Fruit fly (Drosophila melanogaster) whole organism, embryonic: ENCODE data around the gene wls.

ENCODE experiments used
- Asciz ChIP-seq: fragments of 200-800 bp; sonication (Bioruptor generic); optimal IDR thresholded peaks from 2 replicates; lab custom pipeline; 2017; ENCODE audit warnings: missing biosample characterization, mild to moderate bottlenecking, missing genetic modification characterization, missing genetic modification reagents
- Awh ChIP-seq: fragments of 200-800 bp; sonication (Bioruptor generic); IDR thresholded peaks from 2 replicates; pipeline ENCODE4, ENCODE4 v1.3.6; 2022; ENCODE audit warnings: missing biosample characterization, missing genetic modification characterization
- B-H2 ChIP-seq: fragments of 200-800 bp; sonication (Bioruptor generic); optimal IDR thresholded peaks from 2 replicates; lab custom pipeline; 2018; ENCODE audit warnings: missing biosample characterization, mild to moderate bottlenecking, missing genetic modification characterization
- CG11696 ChIP-seq: fragments of 200-800 bp; sonication (Bioruptor generic); IDR thresholded peaks from 2 replicates; pipeline ENCODE4 v1.3.6; 2022; ENCODE audit warnings: missing biosample characterization, missing genetic modification characterization
- CG12942 ChIP-seq: fragments of 200-800 bp; sonication (Bioruptor generic); optimal IDR thresholded peaks from 3 replicates; lab custom pipeline; 2016; ENCODE audit warnings: missing biosample characterization, missing genetic modification characterization
- CG14667 ChIP-seq: fragments of 200-800 bp; sonication (Bioruptor generic); IDR thresholded peaks from 2 replicates; pipeline ENCODE4 v1.3.6; 2022; ENCODE audit warnings: missing biosample characterization, missing genetic modification characterization
- CG18599 ChIP-seq: fragments of 200-800 bp; sonication (Bioruptor generic); optimal IDR thresholded peaks from 3 replicates; lab custom pipeline; 2017; ENCODE audit warnings: missing biosample characterization, missing genetic modification characterization, mild to moderate bottlenecking, moderate library complexity, missing genetic modification reagents
- CG2116 ChIP-seq: fragments of 200-800 bp; sonication (Bioruptor generic); optimal IDR thresholded peaks from 3 replicates; lab custom pipeline; 2018; ENCODE audit warnings: missing biosample characterization, mild to moderate bottlenecking, missing genetic modification characterization
- CG2199 ChIP-seq: fragments of 200-800 bp; sonication (Bioruptor generic); IDR thresholded peaks from 3 replicates; pipeline ENCODE4 v1.3.6; 2022; ENCODE audit warnings: missing biosample characterization, missing genetic modification characterization
- CG30020 ChIP-seq: fragments of 200-800 bp; optimal IDR thresholded peaks from 2 replicates; lab custom pipeline; 2019; ENCODE audit warnings: missing biosample characterization, mild to moderate bottlenecking, missing genetic modification characterization, moderate library complexity
- CG33213 ChIP-seq: fragments of 200-800 bp; sonication (Bioruptor generic); optimal IDR thresholded peaks from 3 replicates; lab custom pipeline; 2016; ENCODE audit warnings: missing biosample characterization, missing genetic modification characterization
- CG4328 ChIP-seq: fragments of 200-800 bp; sonication (Bioruptor generic); optimal IDR thresholded peaks from 3 replicates; lab custom pipeline; 2017; ENCODE audit warnings: missing biosample characterization, missing genetic modification reagents, missing genetic modification characterization
- CG4617 ChIP-seq: fragments of 200-800 bp; sonication (Bioruptor generic); optimal IDR thresholded peaks from 3 replicates; lab custom pipeline; 2016; ENCODE audit warnings: missing biosample characterization, missing genetic modification characterization, borderline replicate concordance
- CG4854 ChIP-seq: fragments of 200-800 bp; sonication (Bioruptor generic); optimal IDR thresholded peaks from 2 replicates; lab custom pipeline; 2016; ENCODE audit warnings: missing biosample characterization, missing genetic modification characterization, inconsistent platforms
- CG7839 ChIP-seq: fragments of 200-800 bp; sonication (Bioruptor generic); optimal IDR thresholded peaks from 3 replicates; lab custom pipeline; 2018; ENCODE audit warnings: missing biosample characterization, mild to moderate bottlenecking, missing genetic modification characterization, moderate library complexity
- CG7928 ChIP-seq: fragments of 200-800 bp; sonication (Bioruptor generic); optimal IDR thresholded peaks from 2 replicates; lab custom pipeline; 2017; ENCODE audit warnings: missing biosample characterization, mild to moderate bottlenecking, missing genetic modification characterization
- CG7987 ChIP-seq: fragments of 200-800 bp; sonication (Bioruptor generic); optimal IDR thresholded peaks from 2 replicates; lab custom pipeline; 2018; ENCODE audit warnings: missing biosample characterization, mild to moderate bottlenecking, missing genetic modification characterization, moderate library complexity
- CG8359 ChIP-seq: fragments of 200-800 bp; sonication (Bioruptor generic); optimal IDR thresholded peaks from 2 replicates; lab custom pipeline; 2017; ENCODE audit warnings: missing biosample characterization, mild to moderate bottlenecking, missing genetic modification characterization, borderline replicate concordance
- CG9437 ChIP-seq: fragments of 200-800 bp; sonication (Bioruptor generic); optimal IDR thresholded peaks from 2 replicates; lab custom pipeline; 2018; ENCODE audit warnings: missing biosample characterization, mild to moderate bottlenecking, missing genetic modification characterization
- CG9609 ChIP-seq: fragments of 200-800 bp; sonication (Bioruptor generic); optimal IDR thresholded peaks from 3 replicates; lab custom pipeline; 2016; ENCODE audit warnings: missing biosample characterization, missing genetic modification characterization
- Camta ChIP-seq: fragments of 200-800 bp; sonication (Bioruptor generic); optimal IDR thresholded peaks from 2 replicates; lab custom pipeline; 2016; ENCODE audit warnings: missing biosample characterization, missing genetic modification characterization
- Drgx ChIP-seq: fragments of 200-800 bp; sonication (Bioruptor generic); IDR thresholded peaks from 2 replicates; pipeline ENCODE4 v1.3.6; 2022; ENCODE audit warnings: missing biosample characterization, missing genetic modification characterization
- Ets97D ChIP-seq: fragments of 200-800 bp; sonication (Bioruptor generic); optimal IDR thresholded peaks from 3 replicates; lab custom pipeline; 2016; ENCODE audit warnings: missing biosample characterization, missing genetic modification characterization
- HLH54F ChIP-seq: fragments of 200-800 bp; sonication (Bioruptor generic); optimal IDR thresholded peaks from 3 replicates; lab custom pipeline; 2016; ENCODE audit warnings: missing biosample characterization, missing genetic modification characterization
- Hr39 ChIP-seq: fragments of >200 bp; optimal IDR thresholded peaks from 2 replicates; lab custom pipeline; 2017
- Kr ChIP-seq: fragments of 200-800 bp; sonication (Bioruptor generic); optimal IDR thresholded peaks from 2 replicates; lab custom pipeline; 2017; ENCODE audit warnings: missing biosample characterization, mild to moderate bottlenecking, missing genetic modification characterization
- Med ChIP-seq: fragments of 200-800 bp; sonication (Bioruptor generic); peaks from one replicate; lab custom pipeline; 2016; ENCODE audit warnings: missing biosample characterization, missing genetic modification characterization, mild to moderate bottlenecking, inconsistent platforms, moderate library complexity
- Neu2 ChIP-seq: fragments of 200-800 bp; sonication (Bioruptor generic); optimal IDR thresholded peaks from 3 replicates; lab custom pipeline; 2016; ENCODE audit warnings: missing biosample characterization, missing genetic modification characterization, borderline replicate concordance
- Nf-YB ChIP-seq: fragments of 200-800 bp; sonication (Bioruptor generic); optimal IDR thresholded peaks from 3 replicates; lab custom pipeline; 2019; ENCODE audit warnings: missing biosample characterization, mild to moderate bottlenecking, missing genetic modification characterization, moderate library complexity
- Rfx ChIP-seq: fragments of 200-800 bp; sonication (Bioruptor generic); IDR thresholded peaks from 2 replicates; pipeline ENCODE4 v1.3.6; 2022; ENCODE audit warnings: missing biosample characterization, missing genetic modification characterization
- Usf ChIP-seq: fragments of 200-800 bp; sonication (Bioruptor generic); optimal IDR thresholded peaks from 2 replicates; lab custom pipeline; 2017; ENCODE audit warnings: missing genotype, missing biosample characterization, missing genetic modification characterization
- bbx ChIP-seq: fragments of 200-800 bp; sonication (Bioruptor generic); IDR thresholded peaks from 2 replicates; pipeline ENCODE4 v1.3.6; 2022; ENCODE audit warnings: missing biosample characterization, missing genetic modification characterization; ENCODE audit not compliant: partially characterized antibody
- caup ChIP-seq: fragments of 200-800 bp; sonication (Bioruptor generic); optimal IDR thresholded peaks from 3 replicates; lab custom pipeline; 2017; ENCODE audit warnings: missing biosample characterization, mild to moderate bottlenecking, missing genetic modification characterization, moderate library complexity; ENCODE audit not compliant: severe bottlenecking
- chn ChIP-seq: fragments of 200-800 bp; sonication (Bioruptor generic); optimal IDR thresholded peaks from 2 replicates; lab custom pipeline; 2016; ENCODE audit warnings: missing biosample characterization, missing genetic modification characterization
- croc ChIP-seq: fragments of 200-800 bp; sonication (Bioruptor generic); conservative IDR thresholded peaks from 3 replicates; pipeline ENCODE4 v1.3.6; 2022; ENCODE audit warnings: missing biosample characterization, missing genetic modification characterization
- dan ChIP-seq: fragments of 200-800 bp; sonication (Bioruptor generic); IDR thresholded peaks from 2 replicates; pipeline ENCODE4 v1.3.6; 2022; ENCODE audit warnings: missing biosample characterization, missing genetic modification characterization
- dysf ChIP-seq: fragments of 200-800 bp; sonication (Bioruptor generic); IDR thresholded peaks from 3 replicates; pipeline ENCODE4 v1.3.6; 2022; ENCODE audit warnings: missing biosample characterization, missing genetic modification characterization
- fru ChIP-seq: fragments of >200 bp; optimal IDR thresholded peaks from 2 replicates; lab custom pipeline; 2017
- gem ChIP-seq: fragments of 200-800 bp; sonication (Bioruptor generic); optimal IDR thresholded peaks from 2 replicates; lab custom pipeline; 2019; ENCODE audit warnings: missing biosample characterization, mild to moderate bottlenecking, missing genetic modification characterization, moderate library complexity
- hkb ChIP-seq, 2 experiments: fragments of 200-800 bp in 1 of 2; fragments of >200 bp in 1 of 2; sonication (Bioruptor generic) in 1 of 2; IDR thresholded peaks in 1 of 2; optimal IDR thresholded peaks in 1 of 2; 2 replicates each; pipeline versions ENCODE4 v1.3.6 to Lab custom; 2017 to 2022; ENCODE audit warnings: missing biosample characterization in 1 of 2, missing genetic modification characterization in 1 of 2
- lilli ChIP-seq: fragments of 200-800 bp; sonication (Bioruptor generic); optimal IDR thresholded peaks from 3 replicates; lab custom pipeline; 2016; ENCODE audit warnings: missing biosample characterization, missing genetic modification characterization
- nerfin-1 ChIP-seq: fragments of 200-800 bp; sonication (Bioruptor generic); optimal IDR thresholded peaks from 3 replicates; lab custom pipeline; 2019; ENCODE audit warnings: missing biosample characterization, mild to moderate bottlenecking, missing genetic modification characterization, moderate library complexity
- nerfin-2 ChIP-seq: fragments of 200-800 bp; sonication (Bioruptor generic); IDR thresholded peaks from 2 replicates; pipeline ENCODE4 v1.3.6; 2022; ENCODE audit warnings: missing biosample characterization, missing genetic modification characterization; ENCODE audit not compliant: partially characterized antibody
- onecut ChIP-seq: fragments of 200-800 bp; sonication (Bioruptor generic); IDR thresholded peaks from 2 replicates; pipeline ENCODE4 v1.3.6; 2022; ENCODE audit warnings: missing biosample characterization, missing genetic modification characterization
- otp ChIP-seq: fragments of 200-800 bp; sonication (Bioruptor generic); IDR thresholded peaks from 3 replicates; pipeline ENCODE4, ENCODE4 v1.3.6; 2022; ENCODE audit warnings: missing biosample characterization, missing genetic modification characterization
- pan ChIP-seq, 4 experiments: fragments of >200 bp in 3 of 4; fragments of 200-800 bp in 1 of 4; sonication (Bioruptor generic) in 1 of 4; optimal IDR thresholded peaks in 3 of 4; IDR thresholded peaks in 1 of 4; 2 replicates each; pipeline versions ENCODE4 v1.3.6 to Lab custom; 2017 to 2022; ENCODE audit warnings: missing biosample characterization in 2 of 4, missing genetic modification characterization in 2 of 4, mixed read lengths in 1 of 4
- ro ChIP-seq: fragments of 200-800 bp; sonication (Bioruptor generic); IDR thresholded peaks from 2 replicates; pipeline ENCODE4 v1.3.6; 2022; ENCODE audit warnings: missing biosample characterization, missing genetic modification characterization
- sim ChIP-seq: fragments of 200-800 bp; sonication (Bioruptor generic); IDR thresholded peaks from 2 replicates; pipeline ENCODE4 v1.3.6; 2022; ENCODE audit warnings: missing biosample characterization, missing genetic modification characterization
- tgo ChIP-seq: fragments of 200-800 bp; sonication (Bioruptor generic); IDR thresholded peaks from 3 replicates; pipeline ENCODE4 v1.3.6; 2022; ENCODE audit warnings: missing biosample characterization, missing genetic modification characterization
- tio ChIP-seq: fragments of 200-800 bp; sonication (Bioruptor generic); optimal IDR thresholded peaks from 2 replicates; lab custom pipeline; 2017; ENCODE audit warnings: missing biosample characterization, missing genetic modification characterization, inconsistent platforms

wls gene

dm6 chr3L:11120419-11120958 is 48.9 kb downstream of the wls start, which contains the start of the genes FoxK and mRpL2 (continued):
- TF ChIP-seq ro (GFP tag; lab: Robert Waterston, UW): no peak
- TF ChIP-seq CG4328 (GFP tag; lab: Kevin White, UChicago): no peak
- no peak for TF ChIP-seq tio (GFP tag; lab: Kevin White, UChicago)
- peak; percentile 80 for TF ChIP-seq CG8359 (GFP tag; lab: Kevin White, UChicago)
- TF ChIP-seq CG9437: no peak
- TF ChIP-seq caup (GFP tag; lab: Kevin White, UChicago): peak; percentile 6
- TF ChIP-seq CG7839: no peak
- no peak for TF ChIP-seq Rfx
- no peak for TF ChIP-seq B-H2 (GFP tag; lab: Kevin White, UChicago)
- peak; percentile 28 for TF ChIP-seq CG7987 (GFP tag; lab: Kevin White, UChicago)
- TF ChIP-seq croc (GFP tag; lab: Robert Waterston, UW): no peak
- TF ChIP-seq chn (GFP tag; lab: Kevin White, UChicago): no peak
- no peak for TF ChIP-seq CG9609 (GFP tag; lab: Kevin White, UChicago)
- TF ChIP-seq pan (optimal IDR thresholded peaks at IDR 0.05; lab: Kevin White, UChicago): no peak
- no peak for TF ChIP-seq pan (GFP tag; optimal IDR thresholded peaks at IDR 0.05 in 1 of 2, IDR thresholded peaks at IDR 0.05 in 1 of 2)
- TF ChIP-seq dan (GFP tag; lab: Robert Waterston, UW): no peak
- TF ChIP-seq Nf-YB: no peak
- TF ChIP-seq Drgx (GFP tag; lab: Robert Waterston, UW): peak; percentile 68
- no peak for TF ChIP-seq CG4854
- TF ChIP-seq dysf (GFP tag; lab: Robert Waterston, UW): no peak
- TF ChIP-seq nerfin-2 (GFP tag; lab: Robert Waterston, UW): no peak
- TF ChIP-seq nerfin-1: no peak
- TF ChIP-seq CG4617 (GFP tag; lab: Kevin White, UChicago): peak; percentile 81
- TF ChIP-seq CG30020 (tag; lab: Kevin White, UChicago): peak; percentile 29
- TF ChIP-seq gem: peak; percentile 4
- no peak for TF ChIP-seq Neu2 (GFP tag; lab: Kevin White, UChicago)
- peak; percentile 55 for TF ChIP-seq Ets97D (GFP tag; lab: Kevin White, UChicago)
- TF ChIP-seq Camta (GFP tag; lab: Kevin White, UChicago): no peak
- TF ChIP-seq CG12942 (GFP tag; lab: Kevin White, UChicago): no peak
- TF ChIP-seq Usf (GFP tag; lab: Kevin White, UChicago): no peak
- TF ChIP-seq CG18599 (GFP tag; lab: Kevin White, UChicago): no peak
- TF ChIP-seq tgo: no peak
- TF ChIP-seq bbx (GFP tag; lab: Robert Waterston, UW): peak; percentile 56
- TF ChIP-seq HLH54F (GFP tag; lab: Kevin White, UChicago): no peak
- TF ChIP-seq CG33213: peak; percentile 10
- TF ChIP-seq lilli (GFP tag; lab: Kevin White, UChicago): no peak
- TF ChIP-seq CG11696 (GFP tag; lab: Robert Waterston, UW): no peak
- no peak for TF ChIP-seq Awh (GFP tag; lab: Robert Waterston, UW)
- no peak for TF ChIP-seq CG14667 (GFP tag; lab: Robert Waterston, UW)
- TF ChIP-seq Hr39 (lab: Kevin White, UChicago): no peak
- no peak for TF ChIP-seq Kr
- no peak for TF ChIP-seq hkb (optimal IDR thresholded peaks at IDR 0.05; lab: Kevin White, UChicago)
- TF ChIP-seq hkb (GFP tag; IDR thresholded peaks at IDR 0.05; lab: Robert Waterston, UW): no peak
- TF ChIP-seq Med (GFP tag; lab: Kevin White, UChicago): peak; percentile 80
- no peak for TF ChIP-seq Asciz (GFP tag; lab: Kevin White, UChicago)
- no peak for TF ChIP-seq CG2199 (GFP tag; lab: Robert Waterston, UW)
- no peak for TF ChIP-seq otp (GFP tag; lab: Robert Waterston, UW)
- TF ChIP-seq onecut: peak; percentile 25; the same call in 1 of the 2 replicates
- peak; percentile 35 for TF ChIP-seq CG2116 (GFP tag; lab: Kevin White, UChicago)
- no peak for TF ChIP-seq fru (lab: Kevin White, UChicago)
- TF ChIP-seq sim (GFP tag; lab: Robert Waterston, UW): no peak
- TF ChIP-seq CG7928 (GFP tag; lab: Kevin White, UChicago): no peak
